Fruit fly (Drosophila melanogaster) whole organism, embryonic: ENCODE data around the gene bun.

ENCODE experiments used
- Antp ChIP-seq: fragments of 200-800 bp; sonication (Bioruptor generic); optimal IDR thresholded peaks from 3 replicates; lab custom pipeline; 2016; ENCODE audit warnings: missing biosample characterization, missing genetic modification characterization
- B-H1 ChIP-seq: fragments of 200-800 bp; sonication (Bioruptor generic); IDR thresholded peaks from 3 replicates; pipeline ENCODE4 v1.3.6; 2022; ENCODE audit warnings: missing biosample characterization, missing genetic modification characterization
- B-H2 ChIP-seq: fragments of 200-800 bp; sonication (Bioruptor generic); optimal IDR thresholded peaks from 2 replicates; lab custom pipeline; 2018; ENCODE audit warnings: missing biosample characterization, mild to moderate bottlenecking, missing genetic modification characterization
- CG11085 ChIP-seq: fragments of 200-800 bp; sonication (Bioruptor generic); IDR thresholded peaks from 2 replicates; pipeline ENCODE4 v1.3.6; 2022; ENCODE audit warnings: missing biosample characterization, missing genetic modification characterization
- CG11093 ChIP-seq: fragments of 200-800 bp; sonication (Bioruptor generic); IDR thresholded peaks from 3 replicates; pipeline ENCODE4 v1.3.6; 2022; ENCODE audit warnings: missing biosample characterization, missing genetic modification characterization
- CG11504 ChIP-seq: fragments of 200-800 bp; sonication (Bioruptor generic); optimal IDR thresholded peaks from 3 replicates; lab custom pipeline; 2019; ENCODE audit warnings: missing biosample characterization, mild to moderate bottlenecking, missing genetic modification characterization, moderate library complexity
- CG12659 ChIP-seq: fragments of 200-800 bp; sonication (Bioruptor generic); optimal IDR thresholded peaks from 3 replicates; lab custom pipeline; 2017; ENCODE audit warnings: mild to moderate bottlenecking, missing biosample characterization, missing genetic modification reagents, missing genetic modification characterization
- CG14441 ChIP-seq: fragments of 200-800 bp; sonication (Bioruptor generic); IDR thresholded peaks from 2 replicates; pipeline ENCODE4 v1.3.6; 2022; ENCODE audit warnings: missing biosample characterization, missing genetic modification characterization
- CG1529 ChIP-seq: fragments of 200-800 bp; sonication (Bioruptor generic); optimal IDR thresholded peaks from 3 replicates; lab custom pipeline; 2018; ENCODE audit warnings: missing biosample characterization, missing genetic modification characterization
- CG1647 ChIP-seq: fragments of 200-800 bp; sonication (Bioruptor generic); optimal IDR thresholded peaks from 3 replicates; lab custom pipeline; 2016; ENCODE audit warnings: missing biosample characterization, missing genetic modification characterization
- CG17829 ChIP-seq: fragments of 200-800 bp; optimal IDR thresholded peaks from 2 replicates; lab custom pipeline; 2019; ENCODE audit warnings: missing biosample characterization, mild to moderate bottlenecking, missing genetic modification characterization, moderate library complexity
- CG18764 ChIP-seq: fragments of 200-800 bp; sonication (Bioruptor generic); optimal IDR thresholded peaks from 3 replicates; lab custom pipeline; 2016; ENCODE audit warnings: missing biosample characterization, missing genetic modification characterization
- CG2712 ChIP-seq: fragments of 200-800 bp; optimal IDR thresholded peaks from 3 replicates; lab custom pipeline; 2019; ENCODE audit warnings: missing biosample characterization, mild to moderate bottlenecking, missing genetic modification characterization, moderate library complexity
- CG31441 ChIP-seq: fragments of 200-800 bp; sonication (Bioruptor generic); IDR thresholded peaks from 2 replicates; pipeline ENCODE4 v1.3.6; 2022; ENCODE audit warnings: missing biosample characterization, missing genetic modification characterization
- CG34376 ChIP-seq: fragments of 200-800 bp; sonication (Bioruptor generic); optimal IDR thresholded peaks from 2 replicates; lab custom pipeline; 2018; ENCODE audit warnings: missing biosample characterization, mild to moderate bottlenecking, missing genetic modification characterization
- CG4282 ChIP-seq: fragments of 200-800 bp; sonication (Bioruptor generic); optimal IDR thresholded peaks from 2 replicates; lab custom pipeline; 2016; ENCODE audit warnings: missing biosample characterization, missing genetic modification characterization
- CG43689 ChIP-seq: fragments of 200-800 bp; sonication (Bioruptor generic); IDR thresholded peaks from 2 replicates; pipeline ENCODE4 v1.3.6; 2022; ENCODE audit warnings: missing biosample characterization, missing genetic modification characterization
- CG6254 ChIP-seq: fragments of 200-800 bp; sonication (Bioruptor generic); optimal IDR thresholded peaks from 3 replicates; lab custom pipeline; 2017; ENCODE audit warnings: mild to moderate bottlenecking, missing biosample characterization, missing genetic modification reagents, missing genetic modification characterization
- CoRest ChIP-seq: fragments of 200-800 bp; sonication (Bioruptor generic); optimal IDR thresholded peaks from 3 replicates; lab custom pipeline; 2018; ENCODE audit warnings: missing biosample characterization, mild to moderate bottlenecking, missing genetic modification characterization, moderate library complexity
- D ChIP-seq, 2 experiments: fragments of 200-800 bp in 1 of 2; fragments of >200 bp in 1 of 2; sonication (Bioruptor generic) in 1 of 2; optimal IDR thresholded peaks; 2 replicates in 1 of 2; 3 replicates in 1 of 2; lab custom pipeline; 2017; ENCODE audit warnings: mild to moderate bottlenecking in 1 of 2, missing biosample characterization in 1 of 2, missing genetic modification characterization in 1 of 2, missing genetic modification reagents in 1 of 2
- Dbx ChIP-seq: fragments of 200-800 bp; sonication (Bioruptor generic); IDR thresholded peaks from 3 replicates; pipeline ENCODE4 v1.3.6; 2022; ENCODE audit warnings: missing biosample characterization, missing genetic modification characterization
- Dip2 ChIP-seq: fragments of 200-800 bp; sonication (Bioruptor generic); IDR thresholded peaks from 2 replicates; pipeline ENCODE4 v1.3.6; 2022; ENCODE audit warnings: missing biosample characterization, missing genetic modification characterization
- Dll ChIP-seq: fragments of 200-800 bp; sonication (Bioruptor generic); IDR thresholded peaks from 4 replicates; pipeline ENCODE4 v1.3.6; 2022; ENCODE audit warnings: missing biosample characterization, missing genetic modification characterization; ENCODE audit not compliant: partially characterized antibody
- Fer1 ChIP-seq: fragments of 200-800 bp; sonication (Bioruptor generic); optimal IDR thresholded peaks from 2 replicates; lab custom pipeline; 2017; ENCODE audit warnings: missing biosample characterization, mild to moderate bottlenecking, missing genetic modification characterization
- Mad ChIP-seq: fragments of 200-800 bp; sonication (Bioruptor generic); optimal IDR thresholded peaks from 2 replicates; lab custom pipeline; 2016; ENCODE audit warnings: missing biosample characterization, missing genetic modification characterization
- Myb ChIP-seq: fragments of 200-800 bp; sonication (Bioruptor generic); optimal IDR thresholded peaks from 2 replicates; lab custom pipeline; 2016; ENCODE audit warnings: missing biosample characterization, missing genetic modification characterization
- Neu2 ChIP-seq: fragments of 200-800 bp; sonication (Bioruptor generic); optimal IDR thresholded peaks from 3 replicates; lab custom pipeline; 2016; ENCODE audit warnings: missing biosample characterization, missing genetic modification characterization, borderline replicate concordance
- Sin3A ChIP-seq: fragments of >200 bp; optimal IDR thresholded peaks from 2 replicates; lab custom pipeline; 2018
- Ssrp ChIP-seq: fragments of 200-800 bp; sonication (Bioruptor generic); optimal IDR thresholded peaks from 2 replicates; lab custom pipeline; 2018; ENCODE audit warnings: missing biosample characterization, mild to moderate bottlenecking, missing genetic modification characterization, moderate library complexity
- Xrp1 ChIP-seq: fragments of 200-800 bp; sonication (Bioruptor generic); IDR thresholded peaks from 2 replicates; pipeline ENCODE4 v1.3.6; 2022; ENCODE audit warnings: missing biosample characterization, missing genetic modification characterization
- cato ChIP-seq: fragments of 200-800 bp; sonication (Bioruptor generic); optimal IDR thresholded peaks from 2 replicates; lab custom pipeline; 2016; ENCODE audit warnings: missing biosample characterization, missing genetic modification characterization, borderline replicate concordance
- cg ChIP-seq: fragments of 200-800 bp; sonication (Bioruptor generic); optimal IDR thresholded peaks from 3 replicates; lab custom pipeline; 2019; ENCODE audit warnings: missing biosample characterization, mild to moderate bottlenecking, missing genetic modification characterization, moderate library complexity
- chinmo ChIP-seq: fragments of 200-800 bp; sonication (Bioruptor generic); IDR thresholded peaks from 4 replicates; pipeline ENCODE4 v1.3.6; 2022; ENCODE audit warnings: missing biosample characterization, missing genetic modification characterization; ENCODE audit not compliant: partially characterized antibody
- da ChIP-seq: fragments of 200-800 bp; sonication (Bioruptor generic); optimal IDR thresholded peaks from 2 replicates; lab custom pipeline; 2016; ENCODE audit warnings: missing biosample characterization, missing genetic modification characterization
- danr ChIP-seq: fragments of 200-800 bp; sonication (Bioruptor generic); IDR thresholded peaks from 2 replicates; pipeline ENCODE4 v1.3.6; 2022; ENCODE audit warnings: missing biosample characterization, missing genetic modification characterization
- grn ChIP-seq: fragments of 200-800 bp; sonication (Bioruptor generic); optimal IDR thresholded peaks from 3 replicates; lab custom pipeline; 2017; ENCODE audit warnings: missing biosample characterization, missing genetic modification characterization
- gt ChIP-seq: fragments of 200-800 bp; sonication (Bioruptor generic); IDR thresholded peaks from 2 replicates; pipeline ENCODE4 v1.3.6; 2022; ENCODE audit warnings: missing biosample characterization, missing genetic modification characterization
- h ChIP-seq: fragments of >200 bp; optimal IDR thresholded peaks from 2 replicates; lab custom pipeline; 2017
- ham ChIP-seq: fragments of 200-800 bp; sonication (Bioruptor generic); IDR thresholded peaks from 2 replicates; pipeline ENCODE4 v1.3.6; 2022; ENCODE audit warnings: missing biosample characterization, missing genetic modification characterization
- hbn ChIP-seq: fragments of 200-800 bp; sonication (Bioruptor generic); IDR thresholded peaks from 2 replicates; pipeline ENCODE4 v1.3.6; 2022; ENCODE audit warnings: missing biosample characterization, missing genetic modification characterization; ENCODE audit not compliant: partially characterized antibody
- her ChIP-seq: fragments of 200-800 bp; sonication (Bioruptor generic); optimal IDR thresholded peaks from 2 replicates; lab custom pipeline; 2016; ENCODE audit warnings: missing biosample characterization, missing genetic modification characterization
- hth ChIP-seq: fragments of >200 bp; optimal IDR thresholded peaks from 2 replicates; lab custom pipeline; 2017; ENCODE audit warnings: inconsistent platforms
- kay ChIP-seq: fragments of 200-800 bp; sonication (Bioruptor generic); optimal IDR thresholded peaks from 2 replicates; lab custom pipeline; 2016; ENCODE audit warnings: missing biosample characterization, missing genetic modification characterization
- peb ChIP-seq: fragments of 200-800 bp; sonication (Bioruptor generic); IDR thresholded peaks from 2 replicates; pipeline ENCODE4 v1.3.6; 2022; ENCODE audit warnings: missing biosample characterization, missing genetic modification characterization
- salm ChIP-seq: fragments of 200-800 bp; sonication (Bioruptor generic); optimal IDR thresholded peaks from 2 replicates; lab custom pipeline; 2018; ENCODE audit warnings: missing biosample characterization, mild to moderate bottlenecking, missing genetic modification characterization
- sd ChIP-seq: fragments of 200-800 bp; sonication (Bioruptor generic); optimal IDR thresholded peaks from 3 replicates; lab custom pipeline; 2018; ENCODE audit warnings: missing biosample characterization, mild to moderate bottlenecking, missing genetic modification characterization, moderate library complexity
- sens-2 ChIP-seq: fragments of 200-800 bp; sonication (Bioruptor generic); IDR thresholded peaks from 2 replicates; pipeline ENCODE4 v1.3.6; 2022; ENCODE audit warnings: missing biosample characterization, missing genetic modification characterization
- sima ChIP-seq: fragments of 200-800 bp; sonication (Bioruptor generic); optimal IDR thresholded peaks from 2 replicates; lab custom pipeline; 2016; ENCODE audit warnings: missing biosample characterization, missing genetic modification characterization
- so ChIP-seq: fragments of 200-800 bp; sonication (Bioruptor generic); IDR thresholded peaks from 3 replicates; pipeline ENCODE4 v1.3.6; 2022; ENCODE audit warnings: missing biosample characterization, missing genetic modification characterization
- tna ChIP-seq: fragments of 200-800 bp; sonication (Bioruptor generic); IDR thresholded peaks from 2 replicates; pipeline ENCODE4 v1.3.6; 2022; ENCODE audit warnings: missing biosample characterization, missing genetic modification characterization; ENCODE audit not compliant: partially characterized antibody
- toy ChIP-seq: fragments of 200-800 bp; sonication (Bioruptor generic); IDR thresholded peaks from 2 replicates; pipeline ENCODE4 v1.3.6; 2022; ENCODE audit warnings: missing biosample characterization, missing genetic modification characterization
- tx ChIP-seq: fragments of 200-800 bp; sonication (Bioruptor generic); optimal IDR thresholded peaks from 2 replicates; lab custom pipeline; 2016; ENCODE audit warnings: missing biosample characterization, missing genetic modification characterization
- zen ChIP-seq: fragments of 200-800 bp; sonication (Bioruptor generic); optimal IDR thresholded peaks from 3 replicates; lab custom pipeline; 2018; ENCODE audit warnings: missing biosample characterization, mild to moderate bottlenecking, missing genetic modification characterization, moderate library complexity

bun gene

DNA sequence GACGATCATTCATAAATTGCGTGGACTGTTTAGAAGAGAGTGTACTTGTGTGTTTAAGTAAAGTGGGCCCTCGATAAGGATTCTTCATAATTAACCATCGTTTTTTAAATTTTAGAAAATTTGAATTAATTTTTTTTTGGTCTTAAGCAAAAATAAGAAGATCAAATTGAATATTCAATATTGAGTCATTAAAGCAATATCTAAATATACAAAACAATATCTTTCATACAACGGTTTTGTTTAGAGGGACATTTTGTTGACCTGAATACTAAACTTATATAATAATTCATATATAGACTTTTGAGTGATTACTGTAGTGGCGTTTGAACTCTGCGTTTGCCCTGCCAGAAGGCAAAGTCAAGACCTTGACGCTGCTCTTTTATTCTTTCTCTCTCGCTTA is 4.4 kb downstream of the bun start (continued):
- TF ChIP-seq da (no peak), salm (tag; lab: Kevin White, UChicago) (no peak), her (GFP tag; lab: Kevin White, UChicago) (no peak), sd (tag; lab: Kevin White, UChicago) (peak; percentile 42), Ssrp (no peak), CG2712 (tag; lab: Kevin White, UChicago) (peak; percentile 22), CG12659 (peak; percentile 63), cg (GFP tag; lab: Kevin White, UChicago) (no peak), CG31441 (no peak), so (GFP tag; lab: Robert Waterston, UW) (no peak), CG11504 (tag; lab: Kevin White, UChicago) (peak; percentile 25), gt (GFP tag; lab: Robert Waterston, UW) (no peak), Xrp1 (GFP tag; lab: Robert Waterston, UW) (no peak), toy (GFP tag; lab: Robert Waterston, UW) (no peak), CG1529 (GFP tag; lab: Kevin White, UChicago) (no peak), Dbx (GFP tag; lab: Robert Waterston, UW) (peak; percentile 83; the same call in 2 of the 3 replicates), sens-2 (GFP tag; lab: Robert Waterston, UW) (no peak), CG1647 (GFP tag; lab: Kevin White, UChicago) (no peak), tx (no peak), B-H2 (GFP tag; lab: Kevin White, UChicago) (no peak), CG43689 (GFP tag; lab: Robert Waterston, UW) (no peak), grn (GFP tag; lab: Kevin White, UChicago) (no peak), D (optimal IDR thresholded peaks at IDR 0.05; lab: Kevin White, UChicago) (no peak), D (GFP tag; optimal IDR thresholded peaks at IDR 0.05; lab: Kevin White, UChicago) (no peak), Fer1 (peak; percentile 58), kay (GFP tag; lab: Kevin White, UChicago) (no peak), Sin3A (no peak), CG14441 (no peak), chinmo (GFP tag; lab: Robert Waterston, UW) (no peak), Myb (no peak), hth (lab: Kevin White, UChicago) (no peak), Antp (GFP tag; lab: Kevin White, UChicago) (no peak), CoRest (tag; lab: Kevin White, UChicago) (peak; percentile 72), Dip2 (GFP tag; lab: Robert Waterston, UW) (no peak), sima (GFP tag; lab: Kevin White, UChicago) (no peak), CG18764 (no peak), CG34376 (GFP tag; lab: Kevin White, UChicago) (peak; percentile 24), cato (GFP tag; lab: Kevin White, UChicago) (no peak), CG6254 (GFP tag; lab: Kevin White, UChicago) (no peak), CG4282 (GFP tag; lab: Kevin White, UChicago) (no peak), Neu2 (no peak), CG11085 (GFP tag; lab: Robert Waterston, UW) (no peak), h (lab: Kevin White, UChicago) (no peak), tna (no peak), CG11093 (GFP tag; lab: Robert Waterston, UW) (no peak), danr (GFP tag; lab: Robert Waterston, UW) (no peak), peb (GFP tag; lab: Robert Waterston, UW) (no peak), B-H1 (no peak), Dll (GFP tag; lab: Robert Waterston, UW) (no peak), zen (tag; lab: Kevin White, UChicago) (no peak), CG17829 (tag; lab: Kevin White, UChicago) (no peak), hbn (GFP tag; lab: Robert Waterston, UW) (no peak), Mad (GFP tag; lab: Kevin White, UChicago) (no peak), ham (GFP tag; lab: Robert Waterston, UW) (no peak)
